Fruit fly (Drosophila melanogaster): ENCODE measurements around the gene CG31404.

CG31404 gene

DNA sequence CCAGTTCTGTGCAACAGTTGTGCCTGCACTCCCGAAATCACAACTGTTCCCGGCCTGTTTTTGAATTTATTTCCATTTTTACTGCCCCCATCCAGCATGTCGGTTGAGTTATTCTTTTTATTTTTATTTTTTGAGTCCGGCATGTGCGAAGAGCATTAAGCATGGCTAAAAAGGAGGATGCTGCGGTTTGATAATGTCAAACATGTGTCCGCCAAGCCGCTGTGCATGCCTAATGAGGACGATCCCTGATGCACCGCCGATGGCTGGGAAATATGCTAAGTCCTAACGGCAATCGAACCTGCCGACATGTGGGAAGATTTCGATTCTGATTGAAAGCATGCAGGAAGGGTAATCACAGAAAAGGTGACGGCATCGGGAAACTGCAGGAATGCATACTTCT is 29.3 kb downstream of the CG31404 start:
- TF ChIP-seq bab1 (GFP tag; optimal IDR thresholded peaks at IDR 0.05) (no peak), CG11617 (GFP tag; optimal IDR thresholded peaks at IDR 0.05) (no peak), Clk (GFP tag; optimal IDR thresholded peaks at IDR 0.05) (no peak), kay (GFP tag; ENCODE audit: borderline replicate concordance) (no peak), CG7101 (tag; optimal IDR thresholded peaks at IDR 0.05) (no peak), Mnt (GFP tag; optimal IDR thresholded peaks at IDR 0.05) (no peak), Hr96 (GFP tag; optimal IDR thresholded peaks at IDR 0.05) (no peak), CG5204 (GFP tag; optimal IDR thresholded peaks at IDR 0.05) (no peak), CG33017 (tag; optimal IDR thresholded peaks at IDR 0.05) (no peak), cnc (optimal IDR thresholded peaks at IDR 0.05) (no peak), cic (GFP tag; optimal IDR thresholded peaks at IDR 0.05) (no peak), CG12768 (GFP tag; optimal IDR thresholded peaks at IDR 0.05) (no peak), ovo (GFP tag; optimal IDR thresholded peaks at IDR 0.05) (no peak), CG14711 (tag; optimal IDR thresholded peaks at IDR 0.05) (no peak), pad (GFP tag; optimal IDR thresholded peaks at IDR 0.05) (no peak), CG1620 (GFP tag; optimal IDR thresholded peaks at IDR 0.05) (no peak), tj (GFP tag; optimal IDR thresholded peaks at IDR 0.05) (no peak)

DNA sequence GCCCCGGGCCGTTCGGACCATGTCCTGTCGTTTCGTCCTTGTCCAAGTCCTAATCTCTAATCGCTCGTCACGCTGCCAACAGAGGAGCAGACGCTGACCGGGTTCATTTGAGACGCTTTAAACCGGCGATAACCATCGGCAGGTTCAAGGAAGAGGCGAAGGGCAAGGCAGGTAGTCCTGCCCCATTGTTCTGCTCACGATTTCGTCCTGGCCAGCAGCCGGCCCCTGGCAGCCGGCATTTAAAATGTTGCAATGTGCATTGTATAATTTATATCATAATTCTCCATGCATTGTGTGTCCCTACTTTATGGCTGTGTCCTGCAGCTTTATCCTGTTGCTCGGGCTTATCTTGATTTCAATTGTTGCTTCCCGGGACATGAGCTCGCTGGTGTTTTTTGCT is 30.6 kb downstream of the CG31404 start:
- TF ChIP-seq Clk (GFP tag; optimal IDR thresholded peaks at IDR 0.05) (no peak), tj (GFP tag; optimal IDR thresholded peaks at IDR 0.05) (no peak), Crg-1 (GFP tag; optimal IDR thresholded peaks at IDR 0.05) (no peak), CG7045 (GFP tag; optimal IDR thresholded peaks at IDR 0.05) (no peak), Mnt (GFP tag; optimal IDR thresholded peaks at IDR 0.05) (no peak), cnc (optimal IDR thresholded peaks at IDR 0.05) (no peak), CG5204 (GFP tag; optimal IDR thresholded peaks at IDR 0.05) (no peak), bab1 (GFP tag; optimal IDR thresholded peaks at IDR 0.05) (no peak), ovo (GFP tag; optimal IDR thresholded peaks at IDR 0.05) (no peak), CG11617 (GFP tag; optimal IDR thresholded peaks at IDR 0.05) (no peak), CG14711 (tag; optimal IDR thresholded peaks at IDR 0.05) (no peak), CG33017 (tag; optimal IDR thresholded peaks at IDR 0.05) (no peak)

DNA sequence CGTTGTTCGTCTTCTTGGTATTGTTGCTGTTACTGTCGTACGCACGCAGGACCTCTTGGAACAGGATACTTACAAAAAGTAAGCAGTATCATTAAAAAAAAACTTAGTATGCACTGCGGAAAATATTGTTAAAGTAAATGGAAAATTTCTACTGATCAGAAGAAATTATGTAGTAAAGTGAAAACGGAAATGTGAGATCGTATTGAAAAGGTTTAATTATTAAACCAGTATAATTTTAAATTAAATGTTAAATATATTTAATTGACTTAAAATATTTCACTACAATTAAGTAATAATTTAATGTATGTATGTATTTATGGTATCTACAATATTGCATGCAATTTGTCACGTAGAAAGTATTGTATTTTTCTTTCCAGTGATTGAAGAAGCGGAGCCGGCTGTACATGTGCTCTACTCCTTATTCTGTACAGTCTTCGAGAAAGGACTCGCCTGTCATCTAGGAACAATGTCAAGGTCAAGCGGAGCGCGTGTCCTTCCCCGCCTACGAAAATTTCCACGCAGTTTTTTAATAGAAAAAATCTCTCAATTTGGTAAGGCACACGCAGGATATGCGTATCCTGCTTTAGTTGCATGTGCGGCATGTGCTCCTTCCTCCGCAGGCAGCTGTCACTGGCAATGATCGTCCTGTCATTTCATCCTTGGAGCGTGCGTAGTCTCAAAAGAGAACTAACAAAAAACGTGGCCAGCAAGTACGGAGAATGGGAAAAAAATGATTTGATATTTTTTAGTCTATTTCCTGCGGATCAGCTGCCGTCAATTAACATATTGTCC is 32.1 kb downstream of the CG31404 start:
- no peak for TF ChIP-seq CG14711 (tag; optimal IDR thresholded peaks at IDR 0.05)
- TF ChIP-seq CG5204 (GFP tag; optimal IDR thresholded peaks at IDR 0.05) = no peak
- no peak for TF ChIP-seq Clk (GFP tag; optimal IDR thresholded peaks at IDR 0.05)

DNA sequence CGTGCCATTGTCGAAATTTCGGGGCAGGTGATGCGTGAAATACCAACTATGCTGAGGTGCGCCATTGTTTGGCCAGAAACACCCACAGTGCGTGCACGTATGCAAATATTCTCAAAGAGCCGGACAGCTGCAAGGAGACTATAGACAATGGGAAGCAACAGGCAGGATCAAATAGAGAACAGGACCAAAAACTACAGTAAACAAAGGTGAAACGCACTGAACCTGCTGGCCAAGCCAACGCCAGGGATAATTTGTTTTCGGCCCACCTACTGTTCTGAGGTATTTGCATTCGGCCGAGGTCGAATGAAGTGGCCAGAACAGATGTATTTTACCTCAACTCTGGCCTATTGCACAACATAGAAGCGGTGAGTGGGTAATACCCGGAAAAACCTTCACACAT is 34.0 kb downstream of the CG31404 start:
- no peak for TF ChIP-seq CG5204 (GFP tag; optimal IDR thresholded peaks at IDR 0.05)
- TF ChIP-seq cnc (optimal IDR thresholded peaks at IDR 0.05) = no peak
- no peak for TF ChIP-seq CG7045 (GFP tag; optimal IDR thresholded peaks at IDR 0.05)
- TF ChIP-seq bab1 (GFP tag; optimal IDR thresholded peaks at IDR 0.05) = no peak
- TF ChIP-seq Clk (GFP tag; optimal IDR thresholded peaks at IDR 0.05) = no peak
- no peak for TF ChIP-seq Mnt (GFP tag; optimal IDR thresholded peaks at IDR 0.05)
- no peak for TF ChIP-seq pad (GFP tag; optimal IDR thresholded peaks at IDR 0.05)
- no peak for TF ChIP-seq CG7101 (tag; optimal IDR thresholded peaks at IDR 0.05)
- no peak for TF ChIP-seq Crg-1 (GFP tag; optimal IDR thresholded peaks at IDR 0.05)
- no peak for TF ChIP-seq kay (GFP tag; ENCODE audit: borderline replicate concordance)
- no peak for TF ChIP-seq CG33017 (tag; optimal IDR thresholded peaks at IDR 0.05)
- no peak for TF ChIP-seq ovo (GFP tag; optimal IDR thresholded peaks at IDR 0.05)
- no peak for TF ChIP-seq toe (GFP tag; optimal IDR thresholded peaks at IDR 0.05)
- no peak for TF ChIP-seq tj (GFP tag; optimal IDR thresholded peaks at IDR 0.05)
- TF ChIP-seq CG11617 (GFP tag; optimal IDR thresholded peaks at IDR 0.05) = no peak
- no peak for TF ChIP-seq Hr96 (GFP tag; optimal IDR thresholded peaks at IDR 0.05)
- no peak for TF ChIP-seq CG14711 (tag; optimal IDR thresholded peaks at IDR 0.05)
- no peak for TF ChIP-seq cic (GFP tag; optimal IDR thresholded peaks at IDR 0.05)

DNA sequence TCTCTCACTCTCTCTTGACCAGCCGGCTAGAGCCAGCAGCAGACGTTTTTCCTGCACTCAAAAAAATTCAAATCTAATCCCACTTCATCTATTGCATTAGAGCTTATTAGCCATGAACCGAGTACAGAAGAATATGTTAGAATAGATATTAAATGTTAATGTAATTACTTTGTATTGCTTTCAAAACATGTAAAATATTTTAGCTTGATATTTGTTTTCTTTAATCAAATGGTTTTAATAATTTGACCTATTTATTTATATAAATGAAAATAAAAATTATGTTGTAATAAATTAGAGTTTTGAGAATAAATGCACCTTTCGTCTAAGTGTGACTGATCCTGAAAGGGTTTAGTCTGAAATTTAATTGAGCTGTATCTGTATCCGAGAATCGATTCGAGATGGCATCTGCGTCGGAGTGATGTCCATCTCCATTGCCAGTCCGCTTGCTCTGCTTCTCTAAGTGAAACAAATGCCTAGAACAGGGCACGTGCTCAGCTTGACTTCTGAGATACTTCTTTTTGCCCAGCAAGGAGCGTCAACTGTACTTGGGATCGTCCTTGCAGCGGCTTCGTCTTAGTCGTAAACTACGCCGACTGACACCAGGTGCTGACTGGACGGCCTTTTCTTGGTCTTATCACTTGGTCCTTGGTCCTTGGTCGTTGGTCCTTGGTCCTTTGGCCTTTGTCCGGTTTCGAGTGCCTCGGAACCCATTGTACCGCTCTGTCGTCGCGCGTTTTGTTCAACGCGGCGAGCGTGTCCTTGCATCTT is 35.3 kb downstream of the CG31404 start:
- no peak for TF ChIP-seq pad (GFP tag; optimal IDR thresholded peaks at IDR 0.05)
- no peak for TF ChIP-seq cnc (optimal IDR thresholded peaks at IDR 0.05)
- TF ChIP-seq toe (GFP tag; optimal IDR thresholded peaks at IDR 0.05) = no peak

DNA sequence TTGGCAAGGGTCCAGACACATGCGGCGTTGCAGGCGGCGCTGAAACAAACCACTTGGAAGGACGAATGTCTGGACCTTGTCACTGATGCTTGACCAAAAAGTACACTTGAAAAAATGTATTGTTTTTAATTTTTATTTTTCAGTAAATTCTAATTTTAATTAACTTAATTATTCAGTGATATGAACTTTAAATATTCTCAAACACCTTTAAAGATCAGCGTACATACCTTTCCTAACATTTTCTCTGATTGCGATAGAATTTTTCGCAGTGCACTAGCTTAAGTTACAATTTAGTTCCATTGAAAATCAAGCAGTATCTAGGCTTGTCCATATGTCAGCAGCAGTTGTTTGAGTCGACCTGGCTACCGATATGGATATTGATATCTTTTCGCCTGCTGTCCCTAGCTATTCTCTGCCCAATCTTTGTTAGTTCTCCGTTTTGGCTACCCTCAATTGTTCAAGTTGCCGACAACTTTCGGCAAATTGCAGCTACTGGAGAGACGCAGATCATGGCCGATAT is 36.6 kb downstream of the CG31404 start:
- TF ChIP-seq toe (GFP tag; optimal IDR thresholded peaks at IDR 0.05) = no peak
- TF ChIP-seq kay (GFP tag; ENCODE audit: borderline replicate concordance) = no peak
- no peak for TF ChIP-seq CG7101 (tag; optimal IDR thresholded peaks at IDR 0.05)
- TF ChIP-seq CG11617 (GFP tag; optimal IDR thresholded peaks at IDR 0.05) = no peak
- TF ChIP-seq ovo (GFP tag; optimal IDR thresholded peaks at IDR 0.05) = no peak
- no peak for TF ChIP-seq CG5204 (GFP tag; optimal IDR thresholded peaks at IDR 0.05)
- no peak for TF ChIP-seq CG14711 (tag; optimal IDR thresholded peaks at IDR 0.05)

All from whole organism, adult.